Worm (Caenorhabditis elegans) whole organism, L4/young adult: Measurements from ENCODE around the gene adh-1.

Experiments used
- W03F9.2 ChIP-seq: fragments of 150-350 bp; optimal IDR thresholded peaks from 2 replicates; lab custom pipeline; 2014; ENCODE audit warnings: missing biosample characterization, missing genetic modification characterization
- him-1 ChIP-seq: sonication (generic microtip); optimal IDR thresholded peaks from 2 replicates; lab custom pipeline; 2016; ENCODE audit warnings: missing genotype, missing genetic modification reagents, missing genetic modification characterization, missing compliant biosample characterization

ce11 chrV:11861880-11862544 lies 26.0 kb upstream of the adh-1 start:
- TF ChIP-seq him-1 (tag; lab: Kevin White, UChicago) (no peak), W03F9.2 (tag; lab: Kevin White, UChicago) (no peak)
